Worm (Caenorhabditis elegans): Measurements from ENCODE around the gene C34D1.4.

C34D1.4 gene

DNA sequence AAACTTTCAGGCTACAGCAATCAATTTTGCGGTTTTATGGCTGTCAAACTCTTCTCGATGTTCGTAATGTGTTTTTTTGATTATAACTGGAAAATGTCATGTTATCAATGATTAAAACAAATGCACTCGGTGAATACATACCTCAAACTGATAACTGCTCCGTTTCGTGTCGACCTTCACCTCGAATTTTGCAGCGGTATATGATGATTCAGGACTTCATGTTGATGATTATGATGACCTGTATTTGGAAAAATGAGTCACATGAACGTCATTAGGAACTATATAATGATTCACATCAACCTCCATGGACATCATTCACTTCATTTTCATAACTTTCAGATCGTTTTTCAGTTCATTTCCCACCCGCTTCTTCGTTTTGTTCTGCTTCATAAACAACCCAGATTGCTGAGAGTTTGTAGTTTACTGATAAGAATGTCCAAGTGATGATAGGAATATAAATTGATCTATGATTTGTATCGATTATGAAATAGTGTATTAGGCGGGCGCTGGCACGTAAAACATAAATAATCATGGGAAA, 3.7 kb upstream of the C34D1.4 start:
- TF ChIP-seq nhr-90 (tag; optimal IDR thresholded peaks at IDR 0.05; ENCODE audit: poor library complexity) = peak; percentile 20
- TF ChIP-seq elt-2 (tag; optimal IDR thresholded peaks at IDR 0.05) = peak; percentile 93
- TF ChIP-seq lin-35 (GFP tag; optimal IDR thresholded peaks at IDR 0.05) = peak in 1 of 2 experiments; percentile 0
- TF ChIP-seq elt-3 (tag; optimal IDR thresholded peaks at IDR 0.05) = peak in 1 of 6 experiments; percentile 18
- no peak for TF ChIP-seq nhr-77 (tag; optimal IDR thresholded peaks at IDR 0.05)
- TF ChIP-seq lin-14 (GFP tag; optimal IDR thresholded peaks at IDR 0.05) = peak; percentile 22
- no peak for TF ChIP-seq efl-1 (optimal IDR thresholded peaks at IDR 0.05)
- TF ChIP-seq efl-1 (GFP tag; optimal IDR thresholded peaks at IDR 0.05 in 1 of 2) = peak in 1 of 2 experiments; percentile 86
- TF ChIP-seq nhr-84 (tag; optimal IDR thresholded peaks at IDR 0.05) = no peak
- peak; percentile 45 for TF ChIP-seq nhr-71 (tag; optimal IDR thresholded peaks at IDR 0.05)
- TF ChIP-seq nhr-20 (tag; optimal IDR thresholded peaks at IDR 0.05) = peak; percentile 57
- TF ChIP-seq pax-3 (tag; optimal IDR thresholded peaks at IDR 0.05) = peak; percentile 62
- no peak for TF ChIP-seq hpl-2 (GFP tag; optimal IDR thresholded peaks at IDR 0.05)

DNA sequence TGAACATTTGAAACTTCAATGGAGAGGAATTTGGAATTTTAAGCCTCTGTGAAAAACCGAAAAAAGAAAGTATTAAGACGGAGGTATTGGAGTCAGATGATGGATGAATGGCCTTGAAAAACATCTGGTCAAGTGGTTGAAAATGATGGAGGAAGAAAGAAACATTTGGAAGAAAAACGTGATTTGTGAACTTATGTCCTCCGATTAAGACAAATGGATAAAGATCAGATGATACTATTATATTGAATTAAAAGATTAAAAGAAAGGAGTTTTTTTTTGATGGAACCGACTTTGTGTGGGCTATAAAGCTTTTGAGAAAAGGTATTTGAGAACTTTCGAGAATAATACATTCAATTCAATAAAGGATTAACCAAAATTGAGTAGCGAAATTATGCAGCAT, 416 bp upstream of the C34D1.4 start:
- no peak for TF ChIP-seq F16B12.6 (tag; optimal IDR thresholded peaks at IDR 0.05)
- TF ChIP-seq swsn-7 (tag; optimal IDR thresholded peaks at IDR 0.05) = no peak
- peak in 1 of 3 experiments; percentile 6 for TF ChIP-seq dpl-1 (GFP tag; optimal IDR thresholded peaks at IDR 0.05)
- TF ChIP-seq pax-3 (tag; optimal IDR thresholded peaks at IDR 0.05) = peak; percentile 87
- TF ChIP-seq vab-15 (tag; optimal IDR thresholded peaks at IDR 0.05) = peak; percentile 26
- TF ChIP-seq nhr-11 (tag; optimal IDR thresholded peaks at IDR 0.05) = no peak
- no peak for TF ChIP-seq unc-86 (tag; optimal IDR thresholded peaks at IDR 0.05)
- TF ChIP-seq dsc-1 (tag; optimal IDR thresholded peaks at IDR 0.05) = peak; percentile 88
- peak; percentile 84 for TF ChIP-seq lin-14 (GFP tag; optimal IDR thresholded peaks at IDR 0.05)
- TF ChIP-seq fos-1 (tag; optimal IDR thresholded peaks at IDR 0.05) = no peak
- TF ChIP-seq mep-1 (tag; optimal IDR thresholded peaks at IDR 0.05) = no peak
- TF ChIP-seq ces-1 (GFP tag; optimal IDR thresholded peaks at IDR 0.05) = no peak
- TF ChIP-seq lsy-2 (tag; optimal IDR thresholded peaks at IDR 0.05) = peak; percentile 33 to 38
- peak; percentile 32 for TF ChIP-seq irx-1 (tag; optimal IDR thresholded peaks at IDR 0.05)
- no peak for TF ChIP-seq pqm-1 (tag; optimal IDR thresholded peaks at IDR 0.05)
- no peak for TF ChIP-seq ceh-8 (GFP tag; optimal IDR thresholded peaks at IDR 0.05)
- no peak for TF ChIP-seq unc-98 (GFP tag; IDR thresholded peaks at IDR 0.05)
- peak in 1 of 2 experiments; percentile 43 for TF ChIP-seq lin-35 (GFP tag; optimal IDR thresholded peaks at IDR 0.05)
- peak; percentile 98 for TF ChIP-seq nhr-85 (tag)
- peak; percentile 49 for TF ChIP-seq C16A3.4 (tag; optimal IDR thresholded peaks at IDR 0.05)
- no peak for TF ChIP-seq sup-37 (GFP tag; optimal IDR thresholded peaks at IDR 0.05)
- TF ChIP-seq elt-3 (tag; optimal IDR thresholded peaks at IDR 0.05) = peak in 2 of 6 experiments; percentile 40 to 65
- peak; percentile 28 for TF ChIP-seq lin-39 (tag; optimal IDR thresholded peaks at IDR 0.05)
- no peak for TF ChIP-seq ceh-88 (GFP tag; IDR thresholded peaks at IDR 0.05)
- peak; percentile 44 for TF ChIP-seq blmp-1 (tag; optimal IDR thresholded peaks at IDR 0.05)
- peak; percentile 83 for TF ChIP-seq nhr-20 (tag; optimal IDR thresholded peaks at IDR 0.05)
- TF ChIP-seq grh-1 (GFP tag; IDR thresholded peaks at IDR 0.05) = peak; percentile 33; the same call in 1 of the 2 replicates
- TF ChIP-seq snu-23 (GFP tag; optimal IDR thresholded peaks at IDR 0.05) = peak; percentile 65
- peak; percentile 45 for TF ChIP-seq nhr-90 (tag; optimal IDR thresholded peaks at IDR 0.05; ENCODE audit: poor library complexity)
- TF ChIP-seq tbx-2 (tag; optimal IDR thresholded peaks at IDR 0.05) = peak; percentile 32
- TF ChIP-seq nhr-71 (tag; optimal IDR thresholded peaks at IDR 0.05) = peak; percentile 69
- peak; percentile 8 for TF ChIP-seq fkh-8 (tag; optimal IDR thresholded peaks at IDR 0.05)
- TF ChIP-seq sox-4 (tag; optimal IDR thresholded peaks at IDR 0.05) = peak; percentile 73
- TF ChIP-seq nhr-47 (tag; optimal IDR thresholded peaks at IDR 0.05) = peak; percentile 53

ce11 chrV:13252862-13253261, 6.2 kb downstream of the C34D1.4 start:
- TF ChIP-seq lsy-2 (tag; optimal IDR thresholded peaks at IDR 0.05) (peak in 1 of 2 experiments; percentile 23), nhr-20 (tag; optimal IDR thresholded peaks at IDR 0.05) (peak; percentile 16), fkh-8 (tag; optimal IDR thresholded peaks at IDR 0.05) (peak; percentile 87), skn-1 (tag; optimal IDR thresholded peaks at IDR 0.05) (no peak), alr-1 (tag; optimal IDR thresholded peaks at IDR 0.05; ENCODE audit: borderline replicate concordance) (no peak), sox-4 (tag; optimal IDR thresholded peaks at IDR 0.05) (peak; percentile 61), nhr-237 (tag; optimal IDR thresholded peaks at IDR 0.05) (no peak), aha-1 (tag; optimal IDR thresholded peaks at IDR 0.05) (no peak), nhr-47 (tag; optimal IDR thresholded peaks at IDR 0.05) (peak; percentile 67), nhr-85 (tag) (peak; percentile 43), pax-3 (tag; optimal IDR thresholded peaks at IDR 0.05) (peak; percentile 43), hpl-2 (GFP tag; optimal IDR thresholded peaks at IDR 0.05) (no peak), dsc-1 (tag; optimal IDR thresholded peaks at IDR 0.05) (peak; percentile 36), nhr-71 (tag; optimal IDR thresholded peaks at IDR 0.05) (peak; percentile 68)
